Worm (Caenorhabditis elegans) whole organism, mixed stage, embryonic: ENCODE results near the gene srw-119.

Source experiments
- ham-2 ChIP-seq: fragments of 200-800 bp; sonication (Bioruptor generic); optimal IDR thresholded peaks from 2 replicates; lab custom pipeline; 2018; ENCODE audit warnings: mild to moderate bottlenecking, missing genetic modification characterization, missing compliant biosample characterization
- pha-4 ChIP-seq: fragments of 150-350 bp; optimal IDR thresholded peaks from 2 replicates; lab custom pipeline; 2018; ENCODE audit warnings: missing biosample characterization, missing genetic modification reagents, missing genetic modification characterization
- unc-120 ChIP-seq: sonication (generic microtip); optimal IDR thresholded peaks from 2 replicates; lab custom pipeline; 2017; ENCODE audit warnings: missing genetic modification characterization, missing compliant biosample characterization; ENCODE audit not compliant: poor library complexity, severe bottlenecking

DNA sequence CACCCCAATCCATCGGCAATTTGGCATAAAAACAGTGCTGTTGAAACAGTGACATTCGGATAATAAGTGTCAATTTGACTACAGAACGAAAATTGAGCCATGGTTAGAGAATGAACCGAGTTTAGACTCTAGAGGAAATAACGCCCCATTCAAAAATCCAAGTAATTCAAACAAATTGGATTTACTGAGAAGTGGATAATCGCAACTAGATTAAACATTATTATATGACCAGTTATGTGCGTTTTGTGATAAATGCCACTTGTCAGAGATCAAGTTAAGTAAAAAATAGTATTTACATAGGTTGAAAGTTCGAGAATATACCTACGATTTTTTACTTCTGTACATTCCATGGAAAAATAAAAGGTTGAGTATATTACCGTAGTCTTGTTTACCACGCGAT, 14.3 kb downstream of the srw-119 start, which contains the start of gene srw-139:
- TF ChIP-seq ham-2 (GFP tag; lab: Kevin White, UChicago) (no peak), unc-120 (tag; lab: Kevin White, UChicago) (no peak), pha-4 (tag; lab: Kevin White, UChicago) (no peak)
